Fruit fly (Drosophila melanogaster) whole organism, embryonic: ENCODE measurements around the gene CG17930.

Experiments
- Atf-2 ChIP-seq: fragments of 200-800 bp; sonication (Bioruptor generic); optimal IDR thresholded peaks from 2 replicates; lab custom pipeline; 2016; ENCODE audit warnings: missing biosample characterization, missing genetic modification characterization
- CG10147 ChIP-seq: fragments of 200-800 bp; sonication (Bioruptor generic); optimal IDR thresholded peaks from 2 replicates; lab custom pipeline; 2019; ENCODE audit warnings: missing biosample characterization, mild to moderate bottlenecking, missing genetic modification characterization, moderate library complexity
- CG11398 ChIP-seq: fragments of 200-800 bp; sonication (Bioruptor generic); optimal IDR thresholded peaks from 2 replicates; lab custom pipeline; 2016; ENCODE audit warnings: missing biosample characterization, missing genetic modification characterization
- CG11504 ChIP-seq: fragments of 200-800 bp; sonication (Bioruptor generic); optimal IDR thresholded peaks from 3 replicates; lab custom pipeline; 2019; ENCODE audit warnings: missing biosample characterization, mild to moderate bottlenecking, missing genetic modification characterization, moderate library complexity
- CG12071 ChIP-seq: fragments of 200-800 bp; sonication (Bioruptor generic); optimal IDR thresholded peaks from 3 replicates; lab custom pipeline; 2018; ENCODE audit warnings: missing biosample characterization, mild to moderate bottlenecking, missing genetic modification characterization
- CG12744 ChIP-seq: fragments of 200-800 bp; sonication (Bioruptor generic); optimal IDR thresholded peaks from 2 replicates; lab custom pipeline; 2016; ENCODE audit warnings: missing biosample characterization, missing genetic modification characterization
- CG13424 ChIP-seq: fragments of 200-800 bp; sonication (Bioruptor generic); optimal IDR thresholded peaks from 2 replicates; lab custom pipeline; 2019; ENCODE audit warnings: missing biosample characterization, mild to moderate bottlenecking, missing genetic modification characterization, moderate library complexity
- CG15514 ChIP-seq: fragments of 200-800 bp; sonication (Bioruptor generic); optimal IDR thresholded peaks from 3 replicates; lab custom pipeline; 2017; ENCODE audit warnings: missing biosample characterization, missing genetic modification characterization, mild to moderate bottlenecking, moderate library complexity, missing genetic modification reagents
- CG16815 ChIP-seq: fragments of 200-800 bp; sonication (Bioruptor generic); optimal IDR thresholded peaks from 3 replicates; lab custom pipeline; 2017; ENCODE audit warnings: missing biosample characterization, mild to moderate bottlenecking, missing genetic modification characterization
- CG17385 ChIP-seq: fragments of 200-800 bp; sonication (Bioruptor generic); optimal IDR thresholded peaks from 3 replicates; lab custom pipeline; 2018; ENCODE audit warnings: missing biosample characterization, mild to moderate bottlenecking, missing genetic modification characterization
- CG2678 ChIP-seq: fragments of 200-800 bp; sonication (Bioruptor generic); optimal IDR thresholded peaks from 3 replicates; lab custom pipeline; 2019; ENCODE audit warnings: missing biosample characterization, mild to moderate bottlenecking, missing genetic modification characterization, moderate library complexity
- CG32532 ChIP-seq: fragments of 200-800 bp; sonication (Bioruptor generic); IDR thresholded peaks from 2 replicates; pipeline ENCODE4 v1.3.6; 2022; ENCODE audit warnings: missing biosample characterization, missing genetic modification characterization
- CG32767 ChIP-seq: fragments of 200-800 bp; sonication (Bioruptor generic); IDR thresholded peaks from 2 replicates; pipeline ENCODE4 v1.3.6; 2022; ENCODE audit warnings: missing biosample characterization, missing genetic modification characterization
- CG4360 ChIP-seq: fragments of 200-800 bp; sonication (Bioruptor generic); IDR thresholded peaks from 2 replicates; pipeline ENCODE4 v1.3.6; 2022; ENCODE audit warnings: missing biosample characterization, missing genetic modification characterization
- CG7987 ChIP-seq: fragments of 200-800 bp; sonication (Bioruptor generic); optimal IDR thresholded peaks from 2 replicates; lab custom pipeline; 2018; ENCODE audit warnings: missing biosample characterization, mild to moderate bottlenecking, missing genetic modification characterization, moderate library complexity
- CG9215 ChIP-seq: fragments of 200-800 bp; sonication (Bioruptor generic); IDR thresholded peaks from 2 replicates; pipeline ENCODE4 v1.3.6; 2022; ENCODE audit warnings: missing biosample characterization, missing genetic modification characterization
- CG9797 ChIP-seq: fragments of 200-800 bp; sonication (Bioruptor generic); optimal IDR thresholded peaks from 3 replicates; lab custom pipeline; 2018; ENCODE audit warnings: missing biosample characterization, mild to moderate bottlenecking, missing genetic modification characterization
- CkIIα-i1 ChIP-seq: fragments of 200-800 bp; sonication (Bioruptor generic); IDR thresholded peaks from 2 replicates; pipeline ENCODE4 v1.3.6; 2022; ENCODE audit warnings: missing biosample characterization, missing genetic modification characterization
- Deaf1 ChIP-seq: fragments of 200-800 bp; optimal IDR thresholded peaks from 3 replicates; lab custom pipeline; 2019; ENCODE audit warnings: missing biosample characterization, mild to moderate bottlenecking, missing genetic modification characterization, moderate library complexity
- Dll ChIP-seq: fragments of 200-800 bp; sonication (Bioruptor generic); IDR thresholded peaks from 4 replicates; pipeline ENCODE4 v1.3.6; 2022; ENCODE audit warnings: missing biosample characterization, missing genetic modification characterization; ENCODE audit not compliant: partially characterized antibody
- Dref ChIP-seq: fragments of 200-800 bp; sonication (Bioruptor generic); IDR thresholded peaks from 2 replicates; pipeline ENCODE4 v1.3.6; 2022; ENCODE audit warnings: missing biosample characterization, missing genetic modification characterization
- Gug ChIP-seq: fragments of 200-800 bp; sonication (Bioruptor generic); IDR thresholded peaks from 4 replicates; pipeline ENCODE4 v1.3.6; 2022; ENCODE audit warnings: missing biosample characterization, missing genetic modification characterization
- Lhr ChIP-seq: fragments of 200-800 bp; sonication (Bioruptor generic); optimal IDR thresholded peaks from 3 replicates; lab custom pipeline; 2017; ENCODE audit warnings: mild to moderate bottlenecking, missing biosample characterization, missing genetic modification reagents, missing genetic modification characterization
- MESR4 ChIP-seq: fragments of 200-800 bp; sonication (Bioruptor generic); optimal IDR thresholded peaks from 2 replicates; lab custom pipeline; 2018; ENCODE audit warnings: missing biosample characterization, mild to moderate bottlenecking, missing genetic modification characterization, moderate library complexity
- NC2β ChIP-seq: fragments of 200-800 bp; sonication (Bioruptor generic); optimal IDR thresholded peaks from 2 replicates; lab custom pipeline; 2016; ENCODE audit warnings: missing biosample characterization, missing genetic modification characterization
- Pdp1 ChIP-seq, 2 experiments: fragments of 200-800 bp; sonication (Bioruptor generic); optimal IDR thresholded peaks; 3 replicates each; lab custom pipeline; 2016; ENCODE audit warnings: missing biosample characterization in 2 of 2, missing genetic modification characterization in 2 of 2, mild to moderate bottlenecking in 1 of 2, moderate library complexity in 1 of 2
- Scr ChIP-seq: fragments of 200-800 bp; sonication (Bioruptor generic); IDR thresholded peaks from 2 replicates; pipeline ENCODE4 v1.3.6; 2022; ENCODE audit warnings: missing biosample characterization, missing genetic modification characterization; ENCODE audit not compliant: partially characterized antibody
- Side ChIP-seq: fragments of 200-800 bp; sonication (Bioruptor generic); optimal IDR thresholded peaks from 2 replicates; lab custom pipeline; 2016; ENCODE audit warnings: missing biosample characterization, missing genetic modification characterization
- Sry-δ ChIP-seq: fragments of 200-800 bp; sonication (Bioruptor generic); optimal IDR thresholded peaks from 2 replicates; lab custom pipeline; 2016; ENCODE audit warnings: missing biosample characterization, missing genetic modification characterization
- TFAM ChIP-seq: fragments of 200-800 bp; sonication (Bioruptor generic); optimal IDR thresholded peaks from 2 replicates; lab custom pipeline; 2017; ENCODE audit warnings: missing biosample characterization, missing genetic modification characterization, inconsistent platforms
- YL-1 ChIP-seq: fragments of 200-800 bp; sonication (Bioruptor generic); optimal IDR thresholded peaks from 3 replicates; lab custom pipeline; 2017; ENCODE audit warnings: missing biosample characterization, mild to moderate bottlenecking, missing genetic modification characterization
- ash1 ChIP-seq: fragments of 200-800 bp; sonication (Bioruptor generic); optimal IDR thresholded peaks from 2 replicates; lab custom pipeline; 2018; ENCODE audit warnings: missing biosample characterization, mild to moderate bottlenecking, missing genetic modification characterization
- cas ChIP-seq: fragments of 200-800 bp; sonication (Bioruptor generic); IDR thresholded peaks from 2 replicates; pipeline ENCODE4 v1.3.6; 2022; ENCODE audit warnings: missing biosample characterization, missing genetic modification characterization
- chif ChIP-seq, 2 experiments: fragments of 200-800 bp; sonication (Bioruptor generic); optimal IDR thresholded peaks; 3 replicates each; lab custom pipeline; 2016; ENCODE audit warnings: missing biosample characterization in 2 of 2, missing genetic modification characterization in 2 of 2
- danr ChIP-seq: fragments of 200-800 bp; sonication (Bioruptor generic); IDR thresholded peaks from 2 replicates; pipeline ENCODE4 v1.3.6; 2022; ENCODE audit warnings: missing biosample characterization, missing genetic modification characterization
- dmrt11E ChIP-seq: fragments of 200-800 bp; sonication (Bioruptor generic); optimal IDR thresholded peaks from 3 replicates; lab custom pipeline; 2018; ENCODE audit warnings: missing biosample characterization, mild to moderate bottlenecking, missing genetic modification characterization, moderate library complexity
- ewg ChIP-seq: fragments of 200-800 bp; sonication (Bioruptor generic); optimal IDR thresholded peaks from 3 replicates; lab custom pipeline; 2017; ENCODE audit warnings: mild to moderate bottlenecking, missing biosample characterization, missing genetic modification reagents, missing genetic modification characterization
- fd96Cb ChIP-seq: fragments of 200-800 bp; sonication (Bioruptor generic); optimal IDR thresholded peaks from 2 replicates; lab custom pipeline; 2018; ENCODE audit warnings: missing biosample characterization, mild to moderate bottlenecking, missing genetic modification characterization, moderate library complexity
- grn ChIP-seq: fragments of 200-800 bp; sonication (Bioruptor generic); optimal IDR thresholded peaks from 3 replicates; lab custom pipeline; 2017; ENCODE audit warnings: missing biosample characterization, missing genetic modification characterization
- lov ChIP-seq, 2 experiments: fragments of 200-800 bp in 1 of 2; fragments of >200 bp in 1 of 2; sonication (Bioruptor generic) in 1 of 2; IDR thresholded peaks in 1 of 2; optimal IDR thresholded peaks in 1 of 2; 2 replicates in 1 of 2; 3 replicates in 1 of 2; pipeline versions ENCODE4 v1.3.6 to Lab custom; 2017 to 2022; ENCODE audit warnings: missing biosample characterization in 1 of 2, missing genetic modification characterization in 1 of 2
- nom ChIP-seq: fragments of 200-800 bp; sonication (Bioruptor generic); optimal IDR thresholded peaks from 2 replicates; lab custom pipeline; 2017; ENCODE audit warnings: missing biosample characterization, missing genetic modification characterization, mild to moderate bottlenecking, moderate library complexity, missing genetic modification reagents
- pita ChIP-seq: fragments of 200-800 bp; sonication (Bioruptor generic); optimal IDR thresholded peaks from 2 replicates; lab custom pipeline; 2017; ENCODE audit warnings: missing biosample characterization, mild to moderate bottlenecking, missing genetic modification characterization
- psq ChIP-seq: fragments of 200-800 bp; sonication (Bioruptor generic); optimal IDR thresholded peaks from 2 replicates; lab custom pipeline; 2017; ENCODE audit warnings: missing biosample characterization, missing genetic modification characterization
- salm ChIP-seq: fragments of 200-800 bp; sonication (Bioruptor generic); optimal IDR thresholded peaks from 2 replicates; lab custom pipeline; 2018; ENCODE audit warnings: missing biosample characterization, mild to moderate bottlenecking, missing genetic modification characterization
- sim ChIP-seq: fragments of 200-800 bp; sonication (Bioruptor generic); IDR thresholded peaks from 2 replicates; pipeline ENCODE4 v1.3.6; 2022; ENCODE audit warnings: missing biosample characterization, missing genetic modification characterization
- trh ChIP-seq: fragments of 200-800 bp; sonication (Bioruptor generic); optimal IDR thresholded peaks from 2 replicates; lab custom pipeline; 2016; ENCODE audit warnings: missing biosample characterization, missing genetic modification characterization
- zfh2 ChIP-seq: fragments of 200-800 bp; sonication (Bioruptor generic); optimal IDR thresholded peaks from 2 replicates; lab custom pipeline; 2016; ENCODE audit warnings: missing biosample characterization, missing genetic modification characterization

The CG17930 gene

dm6 chr3R:16280003-16280998 is 47.3 kb upstream of the CG17930 start (continued):
- TF ChIP-seq CG15514 = peak; percentile 94
- peak; percentile 100 for TF ChIP-seq CG2678 (tag; lab: Kevin White, UChicago)
- TF ChIP-seq CG4360 (GFP tag; lab: Robert Waterston, UW) = peak; percentile 96
- TF ChIP-seq ash1 (GFP tag; lab: Kevin White, UChicago) = peak; percentile 92
- TF ChIP-seq Dref (GFP tag; lab: Robert Waterston, UW) = no peak
- peak; percentile 99 for TF ChIP-seq Pdp1 (GFP tag; optimal IDR thresholded peaks at IDR 0.05; lab: Kevin White, UChicago)
- TF ChIP-seq CG16815 (GFP tag; lab: Kevin White, UChicago) = peak; percentile 99
- peak; percentile 98 for TF ChIP-seq zfh2 (GFP tag; lab: Kevin White, UChicago)
- peak; percentile 99 for TF ChIP-seq Side (GFP tag; lab: Kevin White, UChicago)
- peak; percentile 96 for TF ChIP-seq CG7987 (GFP tag; lab: Kevin White, UChicago)
- peak; percentile 99 for TF ChIP-seq CG10147 (GFP tag; lab: Kevin White, UChicago)
- peak; percentile 91 for TF ChIP-seq Deaf1 (tag; lab: Kevin White, UChicago)
- TF ChIP-seq CkIIα-i1 (GFP tag; lab: Robert Waterston, UW) = peak; percentile 97; the same call in 1 of the 2 replicates
- peak; percentile 98 for TF ChIP-seq Lhr (GFP tag; lab: Kevin White, UChicago)
- TF ChIP-seq Gug (GFP tag; lab: Robert Waterston, UW) = peak; percentile 96
- TF ChIP-seq fd96Cb (tag; lab: Kevin White, UChicago) = peak; percentile 99
- TF ChIP-seq CG13424 = peak; percentile 100
- TF ChIP-seq NC2β (GFP tag; lab: Kevin White, UChicago) = peak; percentile 99
- TF ChIP-seq Scr (GFP tag; lab: Robert Waterston, UW) = peak; percentile 56
- no peak for TF ChIP-seq pita (GFP tag; lab: Kevin White, UChicago)
- peak; percentile 99 to 100 for TF ChIP-seq chif (GFP tag; optimal IDR thresholded peaks at IDR 0.05; lab: Kevin White, UChicago)
- peak; percentile 96 for TF ChIP-seq TFAM (GFP tag; lab: Kevin White, UChicago)
- TF ChIP-seq psq (GFP tag; lab: Kevin White, UChicago) = peak; percentile 97
- peak; percentile 99 for TF ChIP-seq CG17385 (GFP tag; lab: Kevin White, UChicago)
- peak; percentile 83 for TF ChIP-seq Sry-δ (GFP tag; lab: Kevin White, UChicago)
- peak; percentile 93 for TF ChIP-seq grn
- TF ChIP-seq CG32532 = peak; percentile 99
- TF ChIP-seq salm = peak; percentile 99
- peak; percentile 59; the same call in 3 of the 4 replicates for TF ChIP-seq Dll (GFP tag; lab: Robert Waterston, UW)
- TF ChIP-seq danr = peak; percentile 99
- TF ChIP-seq CG12744 (GFP tag; lab: Kevin White, UChicago) = peak; percentile 99
- TF ChIP-seq CG12071 (GFP tag; lab: Kevin White, UChicago) = peak; percentile 98
- peak; percentile 99 for TF ChIP-seq Atf-2 (GFP tag; lab: Kevin White, UChicago)
- TF ChIP-seq nom = peak; percentile 98
- TF ChIP-seq sim (GFP tag; lab: Robert Waterston, UW) = peak; percentile 100
- peak; percentile 98 for TF ChIP-seq CG11504 (tag; lab: Kevin White, UChicago)
- peak; percentile 100 for TF ChIP-seq CG32767
- peak; percentile 99 for TF ChIP-seq CG11398
- TF ChIP-seq YL-1 (GFP tag; lab: Kevin White, UChicago) = peak; percentile 99
- peak; percentile 99 for TF ChIP-seq trh
- TF ChIP-seq lov (optimal IDR thresholded peaks at IDR 0.05; lab: Kevin White, UChicago) = no peak
- TF ChIP-seq lov (GFP tag; IDR thresholded peaks at IDR 0.05; lab: Robert Waterston, UW) = peak; percentile 99
- peak; percentile 99 for TF ChIP-seq cas (GFP tag; lab: Robert Waterston, UW)
- TF ChIP-seq ewg = peak; percentile 97
- peak; percentile 100 for TF ChIP-seq dmrt11E (tag; lab: Kevin White, UChicago)
- peak; percentile 57 for TF ChIP-seq CG9797
- TF ChIP-seq CG9215 (GFP tag; lab: Robert Waterston, UW) = peak; percentile 98
- TF ChIP-seq MESR4 (GFP tag; lab: Kevin White, UChicago) = peak; percentile 90
